Fruit fly (Drosophila melanogaster): Measurements from ENCODE around the gene Lk.

Lk gene

dm6 chr3L:14537435-14537991 is 23.1 kb downstream of the Lk start, which contains the start of gene Mpcp2 (continued):
- TF ChIP-seq zen (tag; optimal IDR thresholded peaks at IDR 0.05) (peak; percentile 55), onecut (GFP tag; IDR thresholded peaks at IDR 0.05) (0 out of 2 replicates have a peak, but pooled peaks have one; percentile 4), ro (GFP tag; IDR thresholded peaks at IDR 0.05) (no peak), Aef1 (GFP tag; IDR thresholded peaks at IDR 0.05) (no peak), CG14965 (GFP tag; optimal IDR thresholded peaks at IDR 0.05; ENCODE audit: borderline replicate concordance) (no peak), CG33213 (GFP tag; optimal IDR thresholded peaks at IDR 0.05) (peak; percentile 71), ap (GFP tag; IDR thresholded peaks at IDR 0.05) (no peak), odd (GFP tag; optimal IDR thresholded peaks at IDR 0.05) (peak; percentile 40), CG9876 (GFP tag; optimal IDR thresholded peaks at IDR 0.05) (peak; percentile 24), CG6254 (GFP tag; optimal IDR thresholded peaks at IDR 0.05) (no peak), Ets65A (GFP tag) (peak; percentile 17), Dek (tag; optimal IDR thresholded peaks at IDR 0.05) (peak; percentile 60), CG9609 (GFP tag; optimal IDR thresholded peaks at IDR 0.05) (peak; percentile 14), CG15011 (GFP tag; optimal IDR thresholded peaks at IDR 0.05) (no peak), Nf-YA (GFP tag; IDR thresholded peaks at IDR 0.05) (no peak), salm (tag; optimal IDR thresholded peaks at IDR 0.05) (no peak), C15 (GFP tag; IDR thresholded peaks at IDR 0.05) (no peak), slbo (GFP tag; IDR thresholded peaks at IDR 0.05) (peak; percentile 49; the same call in 1 of the 2 replicates), CG12659 (GFP tag; optimal IDR thresholded peaks at IDR 0.05) (peak; percentile 85), fru (optimal IDR thresholded peaks at IDR 0.05) (no peak), Drgx (GFP tag; IDR thresholded peaks at IDR 0.05) (no peak), sug (tag; optimal IDR thresholded peaks at IDR 0.05) (peak; percentile 92), ind (GFP tag; optimal IDR thresholded peaks at IDR 0.05) (no peak), CG42726 (GFP tag; IDR thresholded peaks at IDR 0.05; ENCODE audit: partially characterized antibody) (peak; percentile 66; the same call in 1 of the 2 replicates), ham (GFP tag; IDR thresholded peaks at IDR 0.05) (no peak), nau (GFP tag; optimal IDR thresholded peaks at IDR 0.05) (peak; percentile 50), cato (GFP tag; optimal IDR thresholded peaks at IDR 0.05; ENCODE audit: borderline replicate concordance) (no peak), CG9215 (GFP tag; IDR thresholded peaks at IDR 0.05) (no peak), chif (GFP tag; optimal IDR thresholded peaks at IDR 0.05) (no peak), sens (GFP tag) (peak; percentile 77), so (GFP tag; IDR thresholded peaks at IDR 0.05) (peak; percentile 26; the same call in 1 of the 3 replicates), Chrac-16 (GFP tag; optimal IDR thresholded peaks at IDR 0.05) (no peak), Sox100B (GFP tag; optimal IDR thresholded peaks at IDR 0.05) (no peak), HLH3B (GFP tag; IDR thresholded peaks at IDR 0.05) (no peak), CG18599 (GFP tag; optimal IDR thresholded peaks at IDR 0.05) (peak; percentile 37), bigmax (GFP tag; optimal IDR thresholded peaks at IDR 0.05) (peak; percentile 77), Awh (GFP tag; IDR thresholded peaks at IDR 0.05) (no peak), gcm2 (GFP tag; optimal IDR thresholded peaks at IDR 0.05) (peak; percentile 11), CG3281 (GFP tag; optimal IDR thresholded peaks at IDR 0.05) (peak; percentile 30), Hsf (GFP tag; optimal IDR thresholded peaks at IDR 0.05) (no peak), Hr51 (GFP tag; optimal IDR thresholded peaks at IDR 0.05) (peak in 1 of 2 experiments; percentile 28), dm (GFP tag; optimal IDR thresholded peaks at IDR 0.05) (peak; percentile 34), CG3163 (GFP tag; optimal IDR thresholded peaks at IDR 0.05) (peak; percentile 29), CG1647 (GFP tag; optimal IDR thresholded peaks at IDR 0.05) (no peak), gce (GFP tag; IDR thresholded peaks at IDR 0.05) (no peak), kay (GFP tag; optimal IDR thresholded peaks at IDR 0.05) (peak; percentile 27), CG18476 (GFP tag; optimal IDR thresholded peaks at IDR 0.05) (no peak), ato (GFP tag; IDR thresholded peaks at IDR 0.05; ENCODE audit: partially characterized antibody) (no peak), mirr (GFP tag; optimal IDR thresholded peaks at IDR 0.05) (peak; percentile 14), Hr3 (GFP tag; optimal IDR thresholded peaks at IDR 0.05) (no peak), shn (GFP tag; optimal IDR thresholded peaks at IDR 0.05) (no peak), psq (GFP tag; optimal IDR thresholded peaks at IDR 0.05) (no peak)
